Worm (Caenorhabditis elegans): ENCODE measurements around the gene C49F5.13.

C49F5.13 gene

DNA sequence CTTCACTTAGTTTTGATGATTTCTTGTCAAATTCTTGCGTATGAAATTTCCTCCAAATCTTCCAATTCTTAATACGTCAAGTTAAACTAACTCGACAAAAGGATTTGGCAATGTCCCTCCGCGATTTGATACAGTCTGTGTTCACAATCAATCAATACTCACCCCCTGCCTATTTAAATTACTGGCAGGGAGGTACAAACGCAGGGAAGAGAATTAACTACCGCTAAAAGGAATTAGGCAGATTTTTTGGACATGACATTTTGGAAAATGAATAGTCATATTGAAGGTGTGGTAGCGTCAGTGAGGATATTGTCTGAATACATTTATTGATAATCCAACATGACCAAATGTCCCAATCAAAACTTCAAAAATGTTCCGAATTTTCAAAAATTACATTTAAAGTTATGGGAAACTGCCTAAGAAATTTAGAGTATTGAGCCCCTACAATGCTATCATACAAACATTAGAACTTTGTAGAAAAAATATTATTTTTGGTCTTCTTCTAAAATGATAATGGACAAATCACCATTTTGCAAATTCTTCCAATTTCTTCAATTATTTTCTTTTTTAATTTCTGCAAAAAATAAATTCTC, 23.8 kb upstream of the C49F5.13 start (continued):
- peak; percentile 96 for TF ChIP-seq madf-10 (tag; optimal IDR thresholded peaks at IDR 0.05)
- TF ChIP-seq atf-7 (tag; optimal IDR thresholded peaks at IDR 0.05): peak; percentile 98
- TF ChIP-seq tbp1 (GFP tag; optimal IDR thresholded peaks at IDR 0.05): peak; percentile 80
- TF ChIP-seq Y53F4B.3 (GFP tag; IDR thresholded peaks at IDR 0.05): no peak
- no peak for TF ChIP-seq lsl-1 (GFP tag; optimal IDR thresholded peaks at IDR 0.05)
- TF ChIP-seq hsf-1 (GFP tag; IDR thresholded peaks at IDR 0.05): no peak; the same call in 1 of the 2 replicates
- peak; percentile 98 for TF ChIP-seq ZK185.1 (tag; optimal IDR thresholded peaks at IDR 0.05; ENCODE audit: poor library complexity, severe bottlenecking)
- peak; percentile 98 for TF ChIP-seq K11D2.4 (GFP tag; IDR thresholded peaks at IDR 0.05)
- TF ChIP-seq lin-54 (GFP tag; optimal IDR thresholded peaks at IDR 0.05): peak; percentile 92
- peak; percentile 99 for TF ChIP-seq tlf-1 (GFP tag; optimal IDR thresholded peaks at IDR 0.05)
- peak; percentile 81 for TF ChIP-seq nhr-90 (tag; optimal IDR thresholded peaks at IDR 0.05)
- TF ChIP-seq repo-1 (tag; optimal IDR thresholded peaks at IDR 0.05): peak; percentile 98
- TF ChIP-seq B0336.3 (GFP tag; IDR thresholded peaks at IDR 0.05): peak; percentile 99
- peak; percentile 85 for TF ChIP-seq hmg-1.2 (GFP tag; IDR thresholded peaks at IDR 0.05)
- TF ChIP-seq F57A8.1 (GFP tag; optimal IDR thresholded peaks at IDR 0.05): peak; percentile 59
- TF ChIP-seq madf-8 (GFP tag; conservative IDR thresholded peaks at IDR 0.05): no peak
- TF ChIP-seq akir-1 (GFP tag; optimal IDR thresholded peaks at IDR 0.05): peak; percentile 85
- peak; percentile 97 for TF ChIP-seq Y53G8AR.9 (GFP tag; conservative IDR thresholded peaks at IDR 0.05)
- peak; percentile 29 for TF ChIP-seq dpff-1 (tag; optimal IDR thresholded peaks at IDR 0.05)
- peak; percentile 95; the same call in 1 of the 2 replicates for TF ChIP-seq cebp-2 (GFP tag; IDR thresholded peaks at IDR 0.05)
- TF ChIP-seq ekl-4 (GFP tag; IDR thresholded peaks at IDR 0.05): peak; percentile 91
- TF ChIP-seq lin-40 (tag; optimal IDR thresholded peaks at IDR 0.05): peak; percentile 100
- TF ChIP-seq snpc-3.4 (tag; optimal IDR thresholded peaks at IDR 0.05): no peak
- no peak for TF ChIP-seq ceh-58 (GFP tag; IDR thresholded peaks at IDR 0.05)
- no peak for TF ChIP-seq hlh-26 (GFP tag; conservative IDR thresholded peaks at IDR 0.05)
- peak; percentile 50 for TF ChIP-seq fkh-3 (tag; optimal IDR thresholded peaks at IDR 0.05)
- TF ChIP-seq sdz-38 (tag; optimal IDR thresholded peaks at IDR 0.05): no peak
- no peak for TF ChIP-seq F55B11.4 (tag; optimal IDR thresholded peaks at IDR 0.05; ENCODE audit: borderline replicate concordance, insufficient read depth)
- peak; percentile 99 for TF ChIP-seq ceh-27 (GFP tag; optimal IDR thresholded peaks at IDR 0.05)
- peak; percentile 6 to 26 for TF ChIP-seq rec-8 (tag; optimal IDR thresholded peaks at IDR 0.05)
- peak; percentile 98 for TF ChIP-seq dox-1 (GFP tag; IDR thresholded peaks at IDR 0.05)
- TF ChIP-seq snpc-1.1 (tag; optimal IDR thresholded peaks at IDR 0.05; ENCODE audit: insufficient read depth): no peak
- no peak for TF ChIP-seq aptf-2 (GFP tag; conservative IDR thresholded peaks at IDR 0.05)
- no peak for TF ChIP-seq madf-6 (GFP tag; IDR thresholded peaks at IDR 0.05)
- TF ChIP-seq nfyb-1 (GFP tag; IDR thresholded peaks at IDR 0.05): peak; percentile 98
- TF ChIP-seq egl-44 (GFP tag; IDR thresholded peaks at IDR 0.05): peak; percentile 89
- TF ChIP-seq lin-35 (GFP tag; optimal IDR thresholded peaks at IDR 0.05): peak in 2 of 3 experiments; percentile 89 to 98
- TF ChIP-seq ama-1 (optimal IDR thresholded peaks at IDR 0.05): no peak
- peak; percentile 66 to 90 for TF ChIP-seq ama-1 (GFP tag; optimal IDR thresholded peaks at IDR 0.05)
- TF ChIP-seq D2030.7 (GFP tag; IDR thresholded peaks at IDR 0.05): no peak
- TF ChIP-seq B0019.2 (GFP tag; conservative IDR thresholded peaks at IDR 0.05): no peak
- no peak for TF ChIP-seq him-1 (tag; optimal IDR thresholded peaks at IDR 0.05)
- peak; percentile 80 for TF ChIP-seq T07F8.4 (tag; optimal IDR thresholded peaks at IDR 0.05)
- peak; percentile 94 for TF ChIP-seq lir-1 (GFP tag; conservative IDR thresholded peaks at IDR 0.05)
- no peak for TF ChIP-seq dpl-1 (GFP tag; optimal IDR thresholded peaks at IDR 0.05)
- TF ChIP-seq sptf-2 (GFP tag; optimal IDR thresholded peaks at IDR 0.05): peak; percentile 55
- TF ChIP-seq F22D6.2 (tag; optimal IDR thresholded peaks at IDR 0.05): peak; percentile 95

All from whole organism, young adult.